Fruit fly (Drosophila melanogaster) whole organism, embryonic: Measurements from ENCODE around the gene KdelR.

Experiments
- Antp ChIP-seq: fragments of 200-800 bp; sonication (Bioruptor generic); optimal IDR thresholded peaks from 3 replicates; lab custom pipeline; 2016; ENCODE audit warnings: missing biosample characterization, missing genetic modification characterization
- CG10321 ChIP-seq: fragments of 200-800 bp; sonication (Bioruptor generic); IDR thresholded peaks from 2 replicates; pipeline ENCODE4 v1.3.6; 2022; ENCODE audit warnings: missing biosample characterization, missing genetic modification characterization
- CG10565 ChIP-seq: fragments of 200-800 bp; sonication (Bioruptor generic); optimal IDR thresholded peaks from 3 replicates; lab custom pipeline; 2016; ENCODE audit warnings: missing biosample characterization, mild to moderate bottlenecking, missing genetic modification characterization
- CG1233 ChIP-seq: fragments of 200-800 bp; sonication (Bioruptor generic); optimal IDR thresholded peaks from 4 replicates; lab custom pipeline; 2018; ENCODE audit warnings: missing biosample characterization, mild to moderate bottlenecking, missing genetic modification characterization
- CG12659 ChIP-seq: fragments of 200-800 bp; sonication (Bioruptor generic); optimal IDR thresholded peaks from 3 replicates; lab custom pipeline; 2017; ENCODE audit warnings: mild to moderate bottlenecking, missing biosample characterization, missing genetic modification reagents, missing genetic modification characterization
- CG13424 ChIP-seq: fragments of 200-800 bp; sonication (Bioruptor generic); optimal IDR thresholded peaks from 2 replicates; lab custom pipeline; 2019; ENCODE audit warnings: missing biosample characterization, mild to moderate bottlenecking, missing genetic modification characterization, moderate library complexity
- CG15514 ChIP-seq: fragments of 200-800 bp; sonication (Bioruptor generic); optimal IDR thresholded peaks from 3 replicates; lab custom pipeline; 2017; ENCODE audit warnings: missing biosample characterization, missing genetic modification characterization, mild to moderate bottlenecking, moderate library complexity, missing genetic modification reagents
- CG18262 ChIP-seq: fragments of 200-800 bp; optimal IDR thresholded peaks from 3 replicates; lab custom pipeline; 2019; ENCODE audit warnings: missing biosample characterization, mild to moderate bottlenecking, missing genetic modification characterization, moderate library complexity
- CG18764 ChIP-seq: fragments of 200-800 bp; sonication (Bioruptor generic); optimal IDR thresholded peaks from 3 replicates; lab custom pipeline; 2016; ENCODE audit warnings: missing biosample characterization, missing genetic modification characterization
- CG2199 ChIP-seq: fragments of 200-800 bp; sonication (Bioruptor generic); IDR thresholded peaks from 3 replicates; pipeline ENCODE4 v1.3.6; 2022; ENCODE audit warnings: missing biosample characterization, missing genetic modification characterization
- CG3065 ChIP-seq: fragments of 200-800 bp; sonication (Bioruptor generic); optimal IDR thresholded peaks from 2 replicates; lab custom pipeline; 2016; ENCODE audit warnings: missing biosample characterization, missing genetic modification characterization
- CG34224 ChIP-seq: fragments of 200-800 bp; sonication (Bioruptor generic); IDR thresholded peaks from 3 replicates; pipeline ENCODE4 v1.3.6; 2022; ENCODE audit warnings: missing biosample characterization, missing genetic modification characterization; ENCODE audit not compliant: partially characterized antibody
- CG3847 ChIP-seq: fragments of 200-800 bp; sonication (Bioruptor generic); IDR thresholded peaks from 2 replicates; pipeline ENCODE4 v1.3.6; 2022; ENCODE audit warnings: missing biosample characterization, missing genetic modification characterization
- CG3995 ChIP-seq: fragments of 200-800 bp; sonication (Bioruptor generic); optimal IDR thresholded peaks from 3 replicates; lab custom pipeline; 2016; ENCODE audit warnings: missing biosample characterization, missing genetic modification characterization
- CG4617 ChIP-seq: fragments of 200-800 bp; sonication (Bioruptor generic); optimal IDR thresholded peaks from 3 replicates; lab custom pipeline; 2016; ENCODE audit warnings: missing biosample characterization, missing genetic modification characterization, borderline replicate concordance
- CG6272 ChIP-seq: fragments of 200-800 bp; sonication (Bioruptor generic); IDR thresholded peaks from 2 replicates; pipeline ENCODE4 v1.3.6; 2022; ENCODE audit warnings: missing biosample characterization, missing genetic modification characterization
- CG7963 ChIP-seq: fragments of 200-800 bp; sonication (Bioruptor generic); IDR thresholded peaks from 3 replicates; pipeline ENCODE4 v1.3.6; 2022; ENCODE audit warnings: missing biosample characterization, missing genetic modification characterization; ENCODE audit not compliant: partially characterized antibody
- CG8924 ChIP-seq: fragments of 200-800 bp; optimal IDR thresholded peaks from 3 replicates; lab custom pipeline; 2019; ENCODE audit warnings: missing biosample characterization, mild to moderate bottlenecking, missing genetic modification characterization, moderate library complexity
- CG9797 ChIP-seq: fragments of 200-800 bp; sonication (Bioruptor generic); optimal IDR thresholded peaks from 3 replicates; lab custom pipeline; 2018; ENCODE audit warnings: missing biosample characterization, mild to moderate bottlenecking, missing genetic modification characterization
- CG9817 ChIP-seq: fragments of 200-800 bp; sonication (Bioruptor generic); optimal IDR thresholded peaks from 2 replicates; lab custom pipeline; 2018; ENCODE audit warnings: missing biosample characterization, mild to moderate bottlenecking, missing genetic modification characterization, moderate library complexity
- Chrac-16 ChIP-seq: fragments of 200-800 bp; sonication (Bioruptor generic); optimal IDR thresholded peaks from 3 replicates; lab custom pipeline; 2016; ENCODE audit warnings: missing biosample characterization, missing genetic modification characterization
- E2f1 ChIP-seq: fragments of 200-800 bp; sonication (Bioruptor generic); IDR thresholded peaks from 2 replicates; pipeline ENCODE4 v1.3.6; 2022; ENCODE audit warnings: missing biosample characterization, missing genetic modification characterization
- E2f2 ChIP-seq: fragments of 200-800 bp; sonication (Bioruptor generic); IDR thresholded peaks from 2 replicates; pipeline ENCODE4 v1.3.6; 2022; ENCODE audit warnings: missing biosample characterization, missing genetic modification characterization
- Ets65A ChIP-seq: fragments of 200-800 bp; sonication (Bioruptor generic); peaks from one replicate; lab custom pipeline; 2016; ENCODE audit warnings: missing biosample characterization, missing genetic modification characterization
- Gug ChIP-seq: fragments of 200-800 bp; sonication (Bioruptor generic); IDR thresholded peaks from 4 replicates; pipeline ENCODE4 v1.3.6; 2022; ENCODE audit warnings: missing biosample characterization, missing genetic modification characterization
- HmgZ ChIP-seq: fragments of 200-800 bp; sonication (Bioruptor generic); optimal IDR thresholded peaks from 2 replicates; lab custom pipeline; 2018; ENCODE audit warnings: missing biosample characterization, mild to moderate bottlenecking, missing genetic modification characterization
- Neu2 ChIP-seq: fragments of 200-800 bp; sonication (Bioruptor generic); optimal IDR thresholded peaks from 3 replicates; lab custom pipeline; 2016; ENCODE audit warnings: missing biosample characterization, missing genetic modification characterization, borderline replicate concordance
- YL-1 ChIP-seq: fragments of 200-800 bp; sonication (Bioruptor generic); optimal IDR thresholded peaks from 3 replicates; lab custom pipeline; 2017; ENCODE audit warnings: missing biosample characterization, mild to moderate bottlenecking, missing genetic modification characterization
- bbx ChIP-seq: fragments of 200-800 bp; sonication (Bioruptor generic); IDR thresholded peaks from 2 replicates; pipeline ENCODE4 v1.3.6; 2022; ENCODE audit warnings: missing biosample characterization, missing genetic modification characterization; ENCODE audit not compliant: partially characterized antibody
- bcd ChIP-seq: fragments of 200-800 bp; sonication (Bioruptor generic); optimal IDR thresholded peaks from 2 replicates; lab custom pipeline; 2017; ENCODE audit warnings: missing biosample characterization, mild to moderate bottlenecking, missing genetic modification characterization
- br ChIP-seq: fragments of >200 bp; optimal IDR thresholded peaks from 2 replicates; lab custom pipeline; 2017
- chinmo ChIP-seq: fragments of 200-800 bp; sonication (Bioruptor generic); IDR thresholded peaks from 4 replicates; pipeline ENCODE4 v1.3.6; 2022; ENCODE audit warnings: missing biosample characterization, missing genetic modification characterization; ENCODE audit not compliant: partially characterized antibody
- dmrt99B ChIP-seq: fragments of 200-800 bp; sonication (Bioruptor generic); optimal IDR thresholded peaks from 2 replicates; lab custom pipeline; 2018; ENCODE audit warnings: missing biosample characterization, mild to moderate bottlenecking, missing genetic modification characterization, moderate library complexity
- dpn ChIP-seq, 2 experiments: fragments of 200-800 bp; sonication (Bioruptor generic); optimal IDR thresholded peaks; 3 replicates each; lab custom pipeline; 2016; ENCODE audit warnings: missing biosample characterization in 2 of 2, missing genetic modification characterization in 2 of 2
- fru ChIP-seq: fragments of >200 bp; optimal IDR thresholded peaks from 2 replicates; lab custom pipeline; 2017
- her ChIP-seq: fragments of 200-800 bp; sonication (Bioruptor generic); optimal IDR thresholded peaks from 2 replicates; lab custom pipeline; 2016; ENCODE audit warnings: missing biosample characterization, missing genetic modification characterization
- maf-S ChIP-seq: fragments of 200-800 bp; sonication (Bioruptor generic); optimal IDR thresholded peaks from 2 replicates; lab custom pipeline; 2016; ENCODE audit warnings: missing biosample characterization, missing genetic modification characterization
- nmo ChIP-seq: fragments of 200-800 bp; sonication (Bioruptor generic); optimal IDR thresholded peaks from 2 replicates; lab custom pipeline; 2018; ENCODE audit warnings: missing biosample characterization, mild to moderate bottlenecking, missing genetic modification characterization, moderate library complexity
- pfk ChIP-seq: fragments of 200-800 bp; sonication (Bioruptor generic); optimal IDR thresholded peaks from 2 replicates; lab custom pipeline; 2018; ENCODE audit warnings: missing biosample characterization, mild to moderate bottlenecking, missing genetic modification characterization, moderate library complexity
- phol ChIP-seq: fragments of 200-800 bp; sonication (Bioruptor generic); optimal IDR thresholded peaks from 3 replicates; lab custom pipeline; 2018; ENCODE audit warnings: missing biosample characterization, mild to moderate bottlenecking, missing genetic modification characterization, moderate library complexity
- pzg ChIP-seq: fragments of 200-800 bp; sonication (Bioruptor generic); optimal IDR thresholded peaks from 3 replicates; lab custom pipeline; 2018; ENCODE audit warnings: missing biosample characterization, mild to moderate bottlenecking, missing genetic modification characterization, moderate library complexity
- row ChIP-seq: fragments of 200-800 bp; sonication (Bioruptor generic); IDR thresholded peaks from 3 replicates; pipeline ENCODE4 v1.3.6; 2022; ENCODE audit warnings: missing biosample characterization, missing genetic modification characterization
- sens ChIP-seq: fragments of 200-800 bp; sonication (Bioruptor generic); peaks from one replicate; lab custom pipeline; 2016; ENCODE audit warnings: missing biosample characterization, missing genetic modification characterization
- sna ChIP-seq: fragments of 200-800 bp; sonication (Bioruptor generic); IDR thresholded peaks from 2 replicates; pipeline ENCODE4 v1.3.6; 2022; ENCODE audit warnings: missing biosample characterization, missing genetic modification characterization; ENCODE audit not compliant: partially characterized antibody
- so ChIP-seq: fragments of 200-800 bp; sonication (Bioruptor generic); IDR thresholded peaks from 3 replicates; pipeline ENCODE4 v1.3.6; 2022; ENCODE audit warnings: missing biosample characterization, missing genetic modification characterization
- ssp ChIP-seq: fragments of 200-800 bp; sonication (Bioruptor generic); IDR thresholded peaks from 2 replicates; pipeline ENCODE4 v1.3.6; 2022; ENCODE audit warnings: missing biosample characterization, missing genetic modification characterization
- stwl ChIP-seq: fragments of 200-800 bp; sonication (Bioruptor generic); optimal IDR thresholded peaks from 3 replicates; lab custom pipeline; 2018; ENCODE audit warnings: missing biosample characterization, mild to moderate bottlenecking, missing genetic modification characterization, moderate library complexity
- unc-4 ChIP-seq: fragments of 200-800 bp; sonication (Bioruptor generic); IDR thresholded peaks from 2 replicates; pipeline ENCODE4 v1.3.6; 2022; ENCODE audit warnings: missing biosample characterization, missing genetic modification characterization; ENCODE audit not compliant: partially characterized antibody
- vfl ChIP-seq: fragments of 200-800 bp; sonication (Bioruptor generic); optimal IDR thresholded peaks from 2 replicates; lab custom pipeline; 2016; ENCODE audit warnings: missing biosample characterization, missing genetic modification characterization
- wor ChIP-seq: fragments of 200-800 bp; sonication (Bioruptor generic); IDR thresholded peaks from 2 replicates; pipeline ENCODE4 v1.3.6; 2022; ENCODE audit warnings: missing biosample characterization, missing genetic modification characterization
- zfh2 ChIP-seq: fragments of 200-800 bp; sonication (Bioruptor generic); optimal IDR thresholded peaks from 2 replicates; lab custom pipeline; 2016; ENCODE audit warnings: missing biosample characterization, missing genetic modification characterization

KdelR gene

dm6 chr2L:10437317-10437716 lies 10.6 kb downstream of the KdelR start, which contains the start of gene STUB1 (continued):
- peak; percentile 19 for TF ChIP-seq phol (tag; lab: Kevin White, UChicago)
- peak; percentile 57; the same call in 1 of the 4 replicates for TF ChIP-seq Gug
- peak; percentile 96 for TF ChIP-seq sna (GFP tag; lab: Robert Waterston, UW)
- TF ChIP-seq Neu2 (GFP tag; lab: Kevin White, UChicago), result no peak
- TF ChIP-seq CG10565 (GFP tag; lab: Kevin White, UChicago), result no peak
- no peak for TF ChIP-seq fru (lab: Kevin White, UChicago)
- TF ChIP-seq bbx (GFP tag; lab: Robert Waterston, UW), result peak; percentile 99
- no peak for TF ChIP-seq so (GFP tag; lab: Robert Waterston, UW)
- 0 out of 3 replicates have a peak, but pooled peaks have one; percentile 44 for TF ChIP-seq CG2199 (GFP tag; lab: Robert Waterston, UW)
- TF ChIP-seq bcd (GFP tag; lab: Kevin White, UChicago), result no peak
- no peak for TF ChIP-seq CG1233
- peak; percentile 74 for TF ChIP-seq CG4617 (GFP tag; lab: Kevin White, UChicago)
- peak; percentile 11 for TF ChIP-seq maf-S (GFP tag; lab: Kevin White, UChicago)
- peak; percentile 43 for TF ChIP-seq YL-1 (GFP tag; lab: Kevin White, UChicago)
- no peak for TF ChIP-seq CG10321 (GFP tag; lab: Robert Waterston, UW)
- TF ChIP-seq CG6272 (GFP tag; lab: Robert Waterston, UW), result peak; percentile 31; the same call in 1 of the 2 replicates
- TF ChIP-seq CG9797 (GFP tag; lab: Kevin White, UChicago), result no peak
- TF ChIP-seq zfh2, result peak; percentile 57
- TF ChIP-seq her, result peak; percentile 36
- TF ChIP-seq vfl (GFP tag; lab: Kevin White, UChicago), result peak; percentile 25
- peak; percentile 99 for TF ChIP-seq CG7963
- TF ChIP-seq dmrt99B (tag; lab: Kevin White, UChicago), result no peak
- peak; percentile 98 for TF ChIP-seq CG34224 (GFP tag; lab: Robert Waterston, UW)
- TF ChIP-seq stwl (tag; lab: Kevin White, UChicago), result peak; percentile 53
- TF ChIP-seq pzg, result peak; percentile 90
- TF ChIP-seq row (GFP tag; lab: Robert Waterston, UW), result peak; percentile 77
- TF ChIP-seq sens (GFP tag; lab: Kevin White, UChicago), result no peak
- peak; percentile 99 for TF ChIP-seq chinmo
- TF ChIP-seq dpn (GFP tag; optimal IDR thresholded peaks at IDR 0.05; lab: Kevin White, UChicago), result peak in 1 of 2 experiments; percentile 14
- peak; percentile 67 for TF ChIP-seq CG15514 (GFP tag; lab: Kevin White, UChicago)
- peak; percentile 87 for TF ChIP-seq E2f2 (GFP tag; lab: Robert Waterston, UW)
- TF ChIP-seq unc-4 (GFP tag; lab: Robert Waterston, UW), result peak; percentile 96
- peak; percentile 9 for TF ChIP-seq nmo (GFP tag; lab: Kevin White, UChicago)
- peak; percentile 50 for TF ChIP-seq pfk
- no peak for TF ChIP-seq CG9817 (tag; lab: Kevin White, UChicago)
- no peak for TF ChIP-seq E2f1
- TF ChIP-seq Chrac-16 (GFP tag; lab: Kevin White, UChicago), result peak; percentile 22
- TF ChIP-seq Ets65A (GFP tag; lab: Kevin White, UChicago), result peak; percentile 25
- TF ChIP-seq CG8924, result no peak
- no peak for TF ChIP-seq CG18764 (GFP tag; lab: Kevin White, UChicago)
- TF ChIP-seq HmgZ (tag; lab: Kevin White, UChicago), result peak; percentile 77
- no peak for TF ChIP-seq br (lab: Kevin White, UChicago)
- TF ChIP-seq CG18262 (tag; lab: Kevin White, UChicago), result no peak
- TF ChIP-seq CG13424 (tag; lab: Kevin White, UChicago), result no peak
- 0 out of 2 replicates have a peak, but pooled peaks have one; percentile 18 for TF ChIP-seq ssp
- peak; percentile 66 for TF ChIP-seq CG12659 (GFP tag; lab: Kevin White, UChicago)
- TF ChIP-seq wor, result no peak
- peak; percentile 59 for TF ChIP-seq CG3995 (GFP tag; lab: Kevin White, UChicago)
- peak; percentile 55 for TF ChIP-seq Antp (GFP tag; lab: Kevin White, UChicago)
- TF ChIP-seq CG3847 (GFP tag; lab: Robert Waterston, UW), result peak; percentile 57
- no peak for TF ChIP-seq CG3065 (GFP tag; lab: Kevin White, UChicago)
